Worm (Caenorhabditis elegans) whole organism, dauer: ENCODE results near the gene ZK1307.9.

Experiments used
- unc-62 ChIP-seq: sonication (generic microtip); optimal IDR thresholded peaks from 2 replicates; lab custom pipeline; 2017; ENCODE audit warnings: missing biosample characterization, missing genetic modification reagents, missing genetic modification characterization

ZK1307.9 gene

DNA sequence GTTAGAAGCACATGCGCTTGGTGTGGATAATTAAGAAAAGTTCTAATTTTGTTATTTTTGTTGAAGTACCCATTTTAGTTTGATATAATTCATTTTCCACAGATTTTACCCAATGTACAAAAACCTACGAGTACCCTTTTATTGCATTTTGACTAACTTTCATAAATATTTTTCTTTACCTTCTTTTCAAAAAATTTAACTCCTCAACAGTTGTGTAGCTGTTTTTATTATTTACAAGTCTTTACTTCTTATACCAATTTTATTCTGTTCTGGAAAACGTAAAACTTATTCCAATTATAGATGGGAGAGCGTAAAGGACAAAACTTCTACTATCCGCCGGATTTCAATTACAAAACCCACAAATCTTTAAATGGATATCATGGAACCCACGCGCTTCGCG lies at the start of gene ZK1307.9:
TSS of gene ZK1307.9 (plus strand) at position 301 of the 400 bp plus-strand sequence.
- TF ChIP-seq unc-62 (GFP tag; lab: Kevin White, UChicago) = no peak

DNA sequence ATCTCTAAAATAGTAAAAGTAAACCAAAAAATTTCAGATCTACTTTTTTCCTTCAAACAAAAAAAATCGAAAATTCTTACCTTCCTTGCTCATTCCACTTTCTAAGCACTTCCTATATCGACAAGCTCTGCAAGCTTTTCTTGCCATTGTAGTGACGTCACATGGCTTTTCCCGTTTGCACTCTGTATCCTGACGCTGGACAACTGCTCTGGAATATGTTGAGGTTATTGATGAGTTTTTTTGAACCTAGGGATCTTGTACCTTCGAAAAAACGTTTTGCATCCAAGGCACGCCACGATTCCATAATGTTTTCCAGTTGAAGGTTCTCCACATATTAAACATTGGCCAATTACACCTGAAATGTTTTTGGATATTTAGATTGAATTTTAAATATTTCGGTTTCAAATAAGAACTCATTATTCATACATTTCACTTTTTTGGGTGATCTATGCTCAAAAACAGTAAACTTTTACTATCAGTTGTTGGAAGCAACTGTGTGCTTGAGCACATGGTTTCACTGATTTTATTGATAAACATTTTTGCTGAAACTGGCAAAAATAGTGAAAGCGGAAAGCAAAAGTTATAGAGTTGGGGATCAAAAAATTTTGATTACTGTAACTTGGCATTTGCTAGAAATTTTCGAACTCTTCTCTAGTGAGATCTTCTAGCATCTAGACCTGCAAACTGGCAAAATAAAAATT lies 49.1 kb upstream of the ZK1307.9 start:
- TF ChIP-seq unc-62 (GFP tag; lab: Kevin White, UChicago) = no peak

DNA sequence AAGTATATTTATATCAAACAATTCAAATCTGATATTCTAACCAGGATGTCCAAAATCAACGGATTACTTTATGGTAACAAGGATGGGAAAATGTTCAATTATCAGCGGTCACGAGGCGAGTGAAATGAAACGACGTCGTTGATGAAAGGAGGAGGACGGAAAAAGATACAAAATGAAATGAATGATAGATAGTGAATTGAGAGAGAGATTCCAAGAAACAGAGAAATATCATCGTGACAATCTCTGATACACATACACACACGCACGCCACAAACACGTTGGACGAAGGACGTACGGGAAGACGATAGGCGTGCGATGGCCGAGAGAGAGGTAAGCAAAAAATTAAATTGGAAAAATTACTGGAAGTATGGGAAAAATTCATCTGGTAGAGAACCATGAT lies 48.2 kb upstream of the ZK1307.9 start:
- no peak for TF ChIP-seq unc-62 (GFP tag; lab: Kevin White, UChicago)

DNA sequence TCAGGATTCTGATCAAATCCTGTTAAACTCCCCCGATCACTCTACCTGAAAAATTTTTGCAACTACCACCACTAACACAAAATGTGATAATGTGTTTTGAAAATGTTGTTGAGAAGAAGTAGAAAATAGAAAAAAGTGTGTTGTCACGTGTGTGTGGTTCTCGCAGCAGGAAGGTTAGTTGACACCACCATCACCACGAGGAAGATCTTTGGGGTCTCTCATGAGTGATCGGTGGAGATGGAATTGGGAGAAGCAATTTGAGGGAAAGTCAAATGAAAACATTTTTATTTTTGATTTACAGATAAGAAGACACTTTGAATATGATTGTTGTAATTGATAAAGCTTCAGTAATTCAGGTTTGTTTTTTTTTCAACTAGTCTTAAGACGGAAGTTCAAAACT lies 47.6 kb upstream of the ZK1307.9 start:
- TF ChIP-seq unc-62 (GFP tag; lab: Kevin White, UChicago) = no peak

DNA sequence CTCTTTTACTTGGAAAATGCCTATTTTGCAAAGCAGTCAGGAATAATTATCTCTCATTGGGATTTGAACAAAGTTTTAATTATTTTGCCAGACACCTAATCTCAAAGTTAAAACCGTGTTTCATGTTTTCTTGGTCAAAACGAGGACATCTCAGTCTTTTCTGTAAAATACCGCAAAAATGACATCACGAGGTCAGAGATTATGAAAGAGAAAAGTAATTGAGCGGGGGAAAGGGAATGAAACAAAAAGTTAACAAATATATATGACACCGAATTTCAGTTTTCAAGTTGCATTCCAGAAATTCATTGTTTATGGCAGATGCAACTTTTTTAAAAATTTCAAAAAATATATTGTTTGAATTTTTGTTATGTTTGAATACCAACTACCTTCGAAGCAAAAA lies 46.7 kb upstream of the ZK1307.9 start:
- TF ChIP-seq unc-62 (GFP tag; lab: Kevin White, UChicago) = no peak

DNA sequence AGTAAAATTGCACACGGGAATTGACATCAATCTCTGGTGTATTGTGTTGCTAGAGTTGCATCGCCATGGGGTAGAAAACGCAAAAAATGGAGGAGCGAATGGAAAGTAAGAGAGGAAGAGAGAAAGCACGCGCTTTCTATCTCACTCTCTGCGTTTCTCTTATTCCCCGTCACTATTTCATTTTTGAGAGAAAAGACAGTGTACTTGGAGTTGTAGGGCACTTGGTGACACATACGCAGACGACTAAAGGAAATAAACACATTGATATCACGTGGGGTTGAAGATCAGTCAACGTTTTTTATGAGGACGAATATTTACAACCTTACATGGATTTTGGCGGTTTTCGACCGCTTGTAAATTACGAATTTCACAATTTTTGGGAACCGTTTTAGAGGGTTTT lies 45.9 kb upstream of the ZK1307.9 start:
- no peak for TF ChIP-seq unc-62 (GFP tag; lab: Kevin White, UChicago)

DNA sequence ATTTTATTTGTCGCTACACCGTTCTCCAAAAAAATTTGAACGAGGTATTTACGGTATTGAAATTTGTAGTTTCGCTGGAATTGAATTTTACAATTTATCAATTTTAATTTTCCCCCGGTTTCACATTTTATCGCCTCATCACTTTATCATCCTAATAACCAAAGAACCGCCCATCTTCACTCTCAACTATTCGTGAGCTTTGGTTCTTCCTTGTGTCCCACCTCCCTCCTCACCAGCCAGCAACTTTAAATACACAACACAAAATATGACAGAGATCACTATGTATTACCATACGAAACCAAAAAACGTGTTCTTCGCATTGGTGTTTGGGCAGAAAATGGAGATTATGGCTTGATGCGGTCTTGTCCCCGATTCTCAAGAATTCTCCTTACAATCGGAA lies 45.2 kb upstream of the ZK1307.9 start:
- TF ChIP-seq unc-62 (GFP tag; lab: Kevin White, UChicago) = no peak

DNA sequence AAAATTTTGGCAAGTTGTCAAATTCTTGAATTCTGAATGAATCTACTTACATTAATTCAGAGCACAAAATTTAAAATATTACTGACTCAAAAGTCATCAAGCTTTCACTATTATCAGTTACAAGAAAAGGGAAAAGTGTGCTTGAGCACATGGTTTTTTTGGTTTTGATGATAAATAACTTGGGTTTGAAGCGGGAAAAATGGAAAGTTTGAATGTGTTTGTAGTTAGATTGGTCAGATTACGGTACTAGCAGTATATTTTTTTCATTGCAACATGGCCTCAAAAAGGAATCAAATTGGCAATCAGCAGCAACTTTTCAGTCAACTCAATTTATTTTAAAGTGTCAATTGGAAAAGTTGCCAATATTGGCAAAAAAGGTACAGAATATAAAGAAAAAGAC lies 44.6 kb upstream of the ZK1307.9 start:
- no peak for TF ChIP-seq unc-62 (GFP tag; lab: Kevin White, UChicago)

DNA sequence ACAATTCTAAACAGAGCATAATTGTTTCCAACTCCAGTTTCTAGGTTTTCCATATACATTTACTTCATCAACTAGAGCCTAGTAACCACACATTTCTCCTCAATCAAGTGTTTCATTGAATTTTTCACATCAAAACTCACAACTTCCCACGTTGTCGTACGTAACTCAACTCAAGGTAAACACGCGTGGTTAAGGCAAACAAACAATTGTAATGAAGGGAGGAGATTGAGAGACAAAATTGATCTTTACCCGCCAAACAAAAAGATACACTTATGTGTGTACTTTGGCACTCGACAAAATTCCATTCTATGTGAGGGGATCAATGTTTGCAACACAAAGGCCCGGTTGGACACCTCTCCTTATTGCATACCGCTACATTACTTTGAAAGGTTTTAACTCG lies 44.0 kb upstream of the ZK1307.9 start, which contains the start of gene nhr-19:
TSS of gene nhr-19 (minus strand) at position 191 of the 400 bp plus-strand sequence.
- TF ChIP-seq unc-62 (GFP tag; lab: Kevin White, UChicago) = no peak

DNA sequence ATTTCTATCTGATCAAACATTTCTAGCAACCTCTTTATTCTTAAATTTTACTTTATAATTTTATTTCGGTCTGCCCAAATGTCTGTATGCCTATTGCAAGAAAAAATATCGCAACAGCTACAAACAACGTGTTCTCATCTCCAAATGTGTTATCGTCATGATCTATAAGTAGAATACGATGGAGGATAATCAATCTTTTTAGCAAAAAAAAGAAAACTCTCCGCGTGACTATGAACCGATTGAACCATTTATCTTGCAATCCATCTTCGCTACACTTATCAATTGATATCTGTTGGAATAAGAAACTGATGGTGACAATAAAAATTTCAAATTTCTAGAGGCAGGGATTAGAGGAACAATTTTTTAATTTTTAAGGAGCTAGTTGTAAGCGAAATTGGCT lies 43.3 kb upstream of the ZK1307.9 start:
- no peak for TF ChIP-seq unc-62 (GFP tag; lab: Kevin White, UChicago)

DNA sequence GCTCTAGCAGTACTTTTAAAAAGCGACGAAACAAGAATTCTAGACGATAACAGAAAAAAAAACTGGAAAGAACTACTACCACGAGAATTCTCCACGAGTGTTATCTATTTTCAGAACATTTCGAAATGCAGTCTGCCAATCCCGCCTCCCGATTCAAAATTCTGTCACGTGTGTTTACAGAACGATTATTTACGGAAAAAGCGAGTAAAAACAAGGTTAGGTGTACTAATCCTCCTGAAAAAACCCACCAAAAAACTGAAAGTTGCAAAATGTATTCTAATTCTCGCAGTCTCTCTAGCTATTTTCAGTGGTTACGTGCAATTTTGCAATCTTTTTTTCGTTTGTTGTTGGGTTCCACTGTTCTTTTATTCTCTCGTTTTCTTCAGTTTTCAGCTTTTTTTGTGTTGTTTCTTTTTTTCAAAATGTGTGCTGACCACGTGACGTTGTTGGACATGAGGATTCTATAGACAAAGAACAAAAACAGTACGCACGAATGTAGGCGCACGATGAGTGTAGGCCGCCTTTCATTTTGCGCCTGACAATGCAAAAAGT lies 42.7 kb upstream of the ZK1307.9 start:
- TF ChIP-seq unc-62 (GFP tag; lab: Kevin White, UChicago) = no peak

DNA sequence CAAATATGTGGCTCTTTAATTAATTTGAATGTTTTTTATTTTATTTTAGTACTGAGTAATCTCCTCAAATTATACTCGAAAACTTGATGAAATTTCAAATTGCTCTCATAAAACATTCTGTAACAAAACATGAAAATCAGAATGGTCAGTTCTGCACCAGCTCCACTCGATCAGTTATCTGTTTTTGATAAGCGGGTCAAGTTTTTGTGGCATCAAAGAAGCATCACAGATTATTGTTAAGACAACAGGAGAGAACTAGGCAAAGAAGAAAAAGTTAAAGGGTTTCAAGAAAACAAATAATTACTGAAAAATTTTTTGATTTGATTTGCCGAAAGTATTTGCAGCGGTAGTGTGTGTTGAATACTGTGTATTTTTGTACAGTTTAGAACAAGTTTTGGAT lies 42.2 kb upstream of the ZK1307.9 start:
- no peak for TF ChIP-seq unc-62 (GFP tag; lab: Kevin White, UChicago)

DNA sequence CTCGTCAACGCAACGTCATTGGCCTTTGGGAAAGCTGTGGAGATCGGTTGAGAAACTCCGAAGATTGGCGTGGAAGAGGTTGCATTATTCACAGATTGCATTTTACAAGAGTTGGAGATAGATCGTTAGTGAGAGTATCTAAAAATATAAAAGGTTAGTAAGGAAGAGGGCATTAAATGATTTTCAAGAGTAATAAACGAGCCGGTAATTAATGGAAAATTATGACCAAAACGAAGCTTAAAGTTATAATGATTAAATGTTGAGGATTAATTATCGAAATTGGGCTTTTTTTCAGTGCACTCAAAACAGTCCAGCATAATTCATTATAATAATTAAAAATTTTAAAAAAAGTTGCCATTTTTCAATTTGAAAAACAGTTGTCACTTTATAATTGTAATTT lies 40.0 kb upstream of the ZK1307.9 start, which contains the start of gene pap-2:
TSS of gene pap-2 (minus strand) at position 101 of the 400 bp plus-strand sequence.
- TF ChIP-seq unc-62 (GFP tag; lab: Kevin White, UChicago) = no peak

DNA sequence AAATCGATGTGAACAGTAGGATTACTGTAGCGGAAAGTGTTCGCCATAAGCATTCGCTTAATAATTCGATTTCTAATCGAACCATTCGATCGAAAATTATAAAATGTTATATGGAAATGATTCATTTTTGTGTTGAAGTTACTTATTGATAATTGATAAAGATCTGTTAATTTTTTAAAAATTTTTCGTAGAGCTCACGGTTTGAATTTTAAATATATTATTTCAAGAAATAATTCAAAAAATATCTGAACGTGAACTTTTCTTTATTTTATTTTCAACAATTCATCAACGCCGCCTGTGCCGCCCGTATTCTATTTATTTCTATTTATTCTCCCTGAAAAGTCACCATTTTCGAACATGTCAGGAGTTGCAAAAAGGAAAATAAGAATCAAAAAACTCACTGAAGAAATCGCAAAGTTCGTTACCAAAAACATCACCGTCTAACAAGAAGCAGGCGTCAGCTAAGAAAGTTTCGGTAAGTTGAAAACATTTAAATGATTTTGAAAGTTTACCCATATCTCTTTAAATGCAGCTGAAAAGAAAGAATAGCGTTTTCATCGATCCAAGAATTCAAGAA lies 37.9 kb upstream of the ZK1307.9 start, which contains the start of the genes T15H9.5 and T15H9.4:
TSS of gene T15H9.5 (minus strand) at position 101 of the 577 bp plus-strand sequence.
TSS of gene T15H9.4 (plus strand) at position 527 of the 577 bp plus-strand sequence.
- no peak for TF ChIP-seq unc-62 (GFP tag; lab: Kevin White, UChicago)

DNA sequence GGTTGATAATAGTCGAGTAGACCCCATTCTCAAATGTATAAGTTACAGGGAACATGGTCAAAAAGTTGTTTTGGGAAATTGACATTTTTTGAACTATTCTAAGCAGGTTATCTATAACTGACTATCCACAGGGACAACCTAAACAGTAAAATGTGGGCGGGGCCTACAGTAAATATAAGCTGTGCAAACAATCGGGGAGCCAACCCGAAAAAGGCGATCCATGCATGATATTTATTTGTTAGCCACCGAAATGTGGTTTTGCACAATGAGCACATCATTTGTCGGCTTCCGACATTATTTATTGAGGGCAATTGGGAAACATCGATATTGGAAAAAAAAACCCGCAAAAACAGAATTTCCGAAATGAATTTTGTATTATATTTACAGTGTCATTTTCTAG lies 34.6 kb upstream of the ZK1307.9 start, which contains the start of gene hlh-6:
TSS of gene hlh-6 (minus strand) at position 101 of the 400 bp plus-strand sequence.
- no peak for TF ChIP-seq unc-62 (GFP tag; lab: Kevin White, UChicago)
